ENCODE assay signal across 2 fruit fly cellular contexts in the genomic region with DNA sequence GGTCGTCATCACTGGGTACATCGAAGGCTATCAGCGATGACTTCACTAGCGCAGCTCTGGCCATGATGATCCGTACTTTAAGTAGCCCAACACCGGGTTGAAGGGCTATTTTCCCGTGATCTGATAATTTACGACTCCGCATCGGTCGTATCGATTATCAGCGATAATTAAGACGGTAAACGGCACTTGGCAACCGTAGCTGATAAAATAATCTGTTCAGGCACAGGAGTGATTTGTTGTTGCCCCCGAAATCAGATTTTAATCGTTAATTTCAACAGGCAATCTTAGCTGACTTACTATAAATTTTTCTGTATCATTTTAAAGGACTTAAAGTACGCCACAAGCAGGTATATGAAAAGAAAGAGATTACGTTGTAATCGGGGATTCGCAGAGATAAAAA.
TF ChIP-seq lines count a peak whose summit lies in the region.

No protein-coding gene starts in this region.

- TF ChIP-seq CTCF in whole organism, embryonic (GFP tag; optimal IDR thresholded peaks at IDR 0.05; lab: Kevin White, UChicago): no peak

TF ChIP-seq in whole organism, embryonic, 481 proteins besides CTCF, POLR2A, EP300 and RAD21:
- no peak for TF ChIP-seq CG1529 (GFP tag; optimal IDR thresholded peaks at IDR 0.05; lab: Kevin White, UChicago)
- TF ChIP-seq ara (GFP tag; IDR thresholded peaks at IDR 0.05; lab: Robert Waterston, UW): no peak
- no peak for TF ChIP-seq CG6791 (GFP tag; IDR thresholded peaks at IDR 0.05; lab: Robert Waterston, UW; ENCODE audit: partially characterized antibody)
- TF ChIP-seq chinmo (GFP tag; IDR thresholded peaks at IDR 0.05; lab: Robert Waterston, UW; ENCODE audit: partially characterized antibody): 0 out of 4 replicates have a peak, but pooled peaks have one; percentile 13
- no peak for TF ChIP-seq CG11723 (GFP tag; optimal IDR thresholded peaks at IDR 0.05; lab: Kevin White, UChicago)
- TF ChIP-seq vvl (GFP tag; IDR thresholded peaks at IDR 0.05; lab: Robert Waterston, UW): no peak
- TF ChIP-seq CG16779 (GFP tag; IDR thresholded peaks at IDR 0.05; lab: Robert Waterston, UW): no peak
- no peak for TF ChIP-seq trem (tag; optimal IDR thresholded peaks at IDR 0.05; lab: Kevin White, UChicago)
- TF ChIP-seq NC2α (GFP tag; optimal IDR thresholded peaks at IDR 0.05; lab: Kevin White, UChicago): no peak
- peak; percentile 98 for TF ChIP-seq exex (tag; optimal IDR thresholded peaks at IDR 0.05; lab: Kevin White, UChicago)
- TF ChIP-seq Hr51 (GFP tag; optimal IDR thresholded peaks at IDR 0.05; lab: Kevin White, UChicago): no peak
- no peak for TF ChIP-seq pzg (GFP tag; optimal IDR thresholded peaks at IDR 0.05; lab: Kevin White, UChicago)
- no peak for TF ChIP-seq CG3281 (GFP tag; optimal IDR thresholded peaks at IDR 0.05; lab: Kevin White, UChicago)
- TF ChIP-seq CG8290 (GFP tag; optimal IDR thresholded peaks at IDR 0.05; lab: Kevin White, UChicago): no peak
- no peak for TF ChIP-seq CG8290 (tag; optimal IDR thresholded peaks at IDR 0.05; lab: Kevin White, UChicago)
- TF ChIP-seq Nf-YA (GFP tag; IDR thresholded peaks at IDR 0.05; lab: Robert Waterston, UW): no peak
- no peak for TF ChIP-seq ERR (GFP tag; optimal IDR thresholded peaks at IDR 0.05; lab: Kevin White, UChicago)
- TF ChIP-seq CG14965 (GFP tag; optimal IDR thresholded peaks at IDR 0.05; lab: Kevin White, UChicago; ENCODE audit: borderline replicate concordance): no peak
- TF ChIP-seq tup (GFP tag; optimal IDR thresholded peaks at IDR 0.05; lab: Kevin White, UChicago): no peak
- peak; percentile 9 for TF ChIP-seq CG34376 (GFP tag; optimal IDR thresholded peaks at IDR 0.05; lab: Kevin White, UChicago)
- TF ChIP-seq grn (GFP tag; optimal IDR thresholded peaks at IDR 0.05; lab: Kevin White, UChicago): peak; percentile 84
- TF ChIP-seq Gsc (GFP tag; IDR thresholded peaks at IDR 0.05; lab: Robert Waterston, UW): no peak
- TF ChIP-seq CG2202 (tag; optimal IDR thresholded peaks at IDR 0.05; lab: Kevin White, UChicago): no peak
- no peak for TF ChIP-seq amos (GFP tag; IDR thresholded peaks at IDR 0.05; lab: Robert Waterston, UW; ENCODE audit: partially characterized antibody)
- TF ChIP-seq CG6689 (GFP tag; IDR thresholded peaks at IDR 0.05; lab: Robert Waterston, UW): no peak
- TF ChIP-seq GATAe (GFP tag; conservative IDR thresholded peaks at IDR 0.05; lab: Robert Waterston, UW): no peak
- no peak for TF ChIP-seq Hr39 (optimal IDR thresholded peaks at IDR 0.05; lab: Kevin White, UChicago)
- TF ChIP-seq CG30403 (GFP tag; optimal IDR thresholded peaks at IDR 0.05; lab: Kevin White, UChicago): no peak
- TF ChIP-seq Neu2 (GFP tag; optimal IDR thresholded peaks at IDR 0.05; lab: Kevin White, UChicago; ENCODE audit: borderline replicate concordance): no peak
- TF ChIP-seq z (GFP tag; IDR thresholded peaks at IDR 0.05; lab: Robert Waterston, UW): no peak
- TF ChIP-seq CG8388 (GFP tag; optimal IDR thresholded peaks at IDR 0.05; lab: Kevin White, UChicago): no peak
- TF ChIP-seq cad (GFP tag; optimal IDR thresholded peaks at IDR 0.05; lab: Kevin White, UChicago): no peak
TF ChIP-seq in whole organism, embryonic: peak in this region for 4.

TF ChIP-seq in whole organism, prepupa, 60 proteins besides CTCF, POLR2A, EP300 and RAD21:
- no peak for TF ChIP-seq dsx (GFP tag; optimal IDR thresholded peaks at IDR 0.05; lab: Kevin White, UChicago; ENCODE audit: poor library complexity, severe bottlenecking)
- peak; percentile 49 for TF ChIP-seq svp (GFP tag; lab: Kevin White, UChicago)
- TF ChIP-seq cyc (GFP tag; optimal IDR thresholded peaks at IDR 0.05; lab: Kevin White, UChicago): no peak
TF ChIP-seq in whole organism, prepupa: peak in this region for 1.
